Worm (Caenorhabditis elegans): Measurements from ENCODE around the gene F01G4.4.

F01G4.4 gene

ce11 chrIV:11118837-11119491, 24.2 kb upstream of the F01G4.4 start, which contains the start of the genes imp-2 and enpl-1 (continued):
- TF ChIP-seq lin-38 (GFP tag; IDR thresholded peaks at IDR 0.05) (peak; percentile 80), R02D3.7 (tag; optimal IDR thresholded peaks at IDR 0.05) (no peak), mdl-1 (tag; optimal IDR thresholded peaks at IDR 0.05) (peak; percentile 71 to 98), F49E8.2 (tag; optimal IDR thresholded peaks at IDR 0.05; ENCODE audit: borderline replicate concordance) (no peak), mxl-3 (GFP tag; optimal IDR thresholded peaks at IDR 0.05) (peak; percentile 100), ZK546.5 (tag; optimal IDR thresholded peaks at IDR 0.05) (peak in 1 of 2 experiments; percentile 44), F44E2.7 (GFP tag; IDR thresholded peaks at IDR 0.05) (no peak), daf-19 (GFP tag; conservative IDR thresholded peaks at IDR 0.05) (no peak), ces-1 (GFP tag; optimal IDR thresholded peaks at IDR 0.05) (no peak), hlh-30 (tag; optimal IDR thresholded peaks at IDR 0.05; ENCODE audit: insufficient read depth) (peak; percentile 92), php-3 (GFP tag; IDR thresholded peaks at IDR 0.05) (peak; percentile 69; the same call in 1 of the 2 replicates), fkh-10 (GFP tag; optimal IDR thresholded peaks at IDR 0.05) (peak; percentile 85), unc-130 (GFP tag; optimal IDR thresholded peaks at IDR 0.05) (peak; percentile 68), hif-1 (tag; optimal IDR thresholded peaks at IDR 0.05) (peak; percentile 18 to 69), unc-39 (tag; optimal IDR thresholded peaks at IDR 0.05) (no peak), lir-3 (tag; optimal IDR thresholded peaks at IDR 0.05) (peak; percentile 2), hmg-1.1 (GFP tag; IDR thresholded peaks at IDR 0.05) (peak; percentile 91), Y48G9A.11 (GFP tag; IDR thresholded peaks at IDR 0.05) (no peak), duxl-1 (tag; optimal IDR thresholded peaks at IDR 0.05; ENCODE audit: poor library complexity) (peak; percentile 53), dve-1 (tag; optimal IDR thresholded peaks at IDR 0.05; ENCODE audit: insufficient read depth) (peak; percentile 93), F26F4.8 (GFP tag; conservative IDR thresholded peaks at IDR 0.05) (no peak), mep-1 (tag; optimal IDR thresholded peaks at IDR 0.05) (peak; percentile 96), egl-43 (GFP tag; IDR thresholded peaks at IDR 0.05) (peak; percentile 86), ceh-62 (tag; optimal IDR thresholded peaks at IDR 0.05) (no peak), lsy-2 (tag; optimal IDR thresholded peaks at IDR 0.05) (peak; percentile 85 to 96), nhr-42 (GFP tag; IDR thresholded peaks at IDR 0.05) (peak; percentile 58; the same call in 1 of the 2 replicates), nhr-6 (tag; optimal IDR thresholded peaks at IDR 0.05) (peak; percentile 83), aha-1 (tag) (peak; percentile 87), arid-1 (GFP tag; conservative IDR thresholded peaks at IDR 0.05) (peak; percentile 71), daf-12 (tag; optimal IDR thresholded peaks at IDR 0.05) (no peak), tra-1 (GFP tag; IDR thresholded peaks at IDR 0.05) (peak; percentile 49; the same call in 1 of the 2 replicates), daf-8 (GFP tag; IDR thresholded peaks at IDR 0.05) (no peak), ama-1 (optimal IDR thresholded peaks at IDR 0.05) (peak; percentile 21), pqm-1 (tag; optimal IDR thresholded peaks at IDR 0.05) (peak; percentile 64), nhr-111 (GFP tag; optimal IDR thresholded peaks at IDR 0.05) (no peak), lim-7 (GFP tag; IDR thresholded peaks at IDR 0.05) (peak; percentile 17; the same call in 1 of the 2 replicates), nhr-48 (tag; optimal IDR thresholded peaks at IDR 0.05) (peak; percentile 62), lin-29 (GFP tag; IDR thresholded peaks at IDR 0.05) (peak; percentile 52; the same call in 1 of the 2 replicates), snpc-1.2 (GFP tag; IDR thresholded peaks at IDR 0.05) (no peak), zip-11 (GFP tag; IDR thresholded peaks at IDR 0.05) (no peak), ceh-20 (GFP tag; IDR thresholded peaks at IDR 0.05) (peak; percentile 68; the same call in 1 of the 2 replicates), skn-1 (tag; optimal IDR thresholded peaks at IDR 0.05) (no peak), saeg-2 (GFP tag; IDR thresholded peaks at IDR 0.05) (peak; percentile 78), zfp-2 (tag; optimal IDR thresholded peaks at IDR 0.05) (peak; percentile 16), dmd-6 (GFP tag; IDR thresholded peaks at IDR 0.05) (peak; percentile 88), ceh-82 (tag; optimal IDR thresholded peaks at IDR 0.05) (no peak), spr-3 (GFP tag; optimal IDR thresholded peaks at IDR 0.05) (peak; percentile 11), madf-9 (GFP tag; conservative IDR thresholded peaks at IDR 0.05) (0 out of 2 replicates have a peak, but pooled peaks have one; percentile 9), Y75B8A.6 (GFP tag; IDR thresholded peaks at IDR 0.05) (no peak), vab-7 (GFP tag; IDR thresholded peaks at IDR 0.05) (peak; percentile 67)
